Fruit fly (Drosophila melanogaster): Measurements from ENCODE around the gene Mlc2.

- TF ChIP-seq Ets98B (GFP tag; IDR thresholded peaks at IDR 0.05) (no peak), gl (tag; optimal IDR thresholded peaks at IDR 0.05) (no peak), Pif1B (GFP tag; optimal IDR thresholded peaks at IDR 0.05) (no peak), CG8159 (tag; optimal IDR thresholded peaks at IDR 0.05) (no peak), Snoo (tag; optimal IDR thresholded peaks at IDR 0.05) (no peak), CG14655 (GFP tag; optimal IDR thresholded peaks at IDR 0.05) (no peak), CG34367 (tag; optimal IDR thresholded peaks at IDR 0.05) (no peak), rn (GFP tag; IDR thresholded peaks at IDR 0.05) (no peak), CG15710 (tag; optimal IDR thresholded peaks at IDR 0.05) (no peak), D1 (tag; optimal IDR thresholded peaks at IDR 0.05) (no peak), CG9948 (tag; optimal IDR thresholded peaks at IDR 0.05) (no peak), EcR (GFP tag; optimal IDR thresholded peaks at IDR 0.05) (no peak), Pif1A (GFP tag; optimal IDR thresholded peaks at IDR 0.05) (no peak), CG12605 (GFP tag; IDR thresholded peaks at IDR 0.05) (no peak)
Measured at dm6 chr3R:30198793-30199192, 24.4 kb upstream of the Mlc2 start.

All from whole organism, pupa.